Worm (Caenorhabditis elegans) whole organism, midembryonic: Measurements from ENCODE around the gene str-193.

Experiments used
- T22C8.4 ChIP-seq: fragments of 200-800 bp; sonication (Bioruptor generic); IDR thresholded peaks from 2 replicates; pipeline ENCODE4 v1.3.6; 2022; ENCODE audit warnings: missing genetic modification characterization, missing compliant biosample characterization
- cog-1 ChIP-seq: sonication (generic microtip); optimal IDR thresholded peaks from 2 replicates; lab custom pipeline; 2016; ENCODE audit warnings: missing genetic modification characterization, missing compliant biosample characterization
- flt-1 ChIP-seq: fragments of 200-800 bp; sonication (Bioruptor generic); IDR thresholded peaks from 2 replicates; pipeline ENCODE4 v1.3.6; 2022; ENCODE audit warnings: missing genetic modification characterization, missing compliant biosample characterization
- klf-2 ChIP-seq: fragments of 200-800 bp; sonication (Bioruptor generic); conservative IDR thresholded peaks from 2 replicates; pipeline ENCODE4 v1.3.6; 2022; ENCODE audit warnings: missing genetic modification reagents, missing genetic modification characterization, missing compliant biosample characterization
- med-1 ChIP-seq: sonication (generic microtip); optimal IDR thresholded peaks from 2 replicates; lab custom pipeline; 2017; ENCODE audit warnings: missing genetic modification characterization, mild to moderate bottlenecking, missing compliant biosample characterization, antibody characterized with exemption, missing genetic modification reagents; ENCODE audit not compliant: insufficient read depth
- ref-1 ChIP-seq: fragments of 200-800 bp; sonication (Bioruptor generic); conservative IDR thresholded peaks from 2 replicates; pipeline ENCODE4 v1.3.6; 2022; ENCODE audit warnings: missing genetic modification reagents, missing genetic modification characterization, missing compliant biosample characterization
- tab-1 ChIP-seq: fragments of 200-800 bp; sonication (Bioruptor generic); IDR thresholded peaks from 2 replicates; pipeline ENCODE4 v1.3.6; 2022; ENCODE audit warnings: missing genetic modification characterization, missing compliant biosample characterization
- ztf-23 ChIP-seq: fragments of 200-800 bp; sonication (Bioruptor generic); IDR thresholded peaks from 2 replicates; pipeline ENCODE4 v1.3.6; 2022; ENCODE audit warnings: missing genetic modification reagents, missing genetic modification characterization, missing compliant biosample characterization
- ztf-29 ChIP-seq: fragments of 200-800 bp; sonication (Bioruptor generic); IDR thresholded peaks from 2 replicates; pipeline ENCODE4 v1.3.6; 2022; ENCODE audit warnings: missing genetic modification reagents, missing genetic modification characterization, missing compliant biosample characterization

str-193 gene

DNA sequence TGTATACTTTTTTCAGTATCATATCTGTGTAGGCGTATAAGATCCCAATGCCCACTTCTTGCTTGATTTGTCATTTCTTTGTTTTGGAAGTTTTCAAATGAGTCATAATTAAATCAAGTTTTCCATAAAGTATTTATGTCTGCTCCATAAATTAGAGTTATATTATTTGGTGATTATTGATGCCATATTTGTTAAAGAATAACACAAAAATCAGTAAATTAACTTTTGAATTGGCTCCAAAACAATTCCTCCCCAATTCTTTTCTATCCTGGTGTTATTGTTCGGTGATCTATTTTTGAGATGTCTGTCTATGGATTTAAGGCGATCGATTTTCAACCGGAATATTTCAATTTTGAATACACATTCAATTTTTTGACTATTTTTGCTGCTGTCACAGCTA is 16.5 kb downstream of the str-193 start, which contains the start of gene sru-37:
sru-37 (plus strand) TSS at position 301 of the 400 bp plus-strand sequence.
- no peak for TF ChIP-seq cog-1 (tag; lab: Kevin White, UChicago)
- TF ChIP-seq T22C8.4 (GFP tag; lab: Robert Waterston, UW) = no peak
- TF ChIP-seq ref-1 = no peak
- no peak for TF ChIP-seq ztf-29 (GFP tag; lab: Robert Waterston, UW)
- no peak for TF ChIP-seq flt-1
- no peak for TF ChIP-seq tab-1 (GFP tag; lab: Robert Waterston, UW)
- no peak for TF ChIP-seq med-1 (GFP tag; lab: Kevin White, UChicago)
- TF ChIP-seq ztf-23 (GFP tag; lab: Robert Waterston, UW) = no peak
- TF ChIP-seq klf-2 = no peak

DNA sequence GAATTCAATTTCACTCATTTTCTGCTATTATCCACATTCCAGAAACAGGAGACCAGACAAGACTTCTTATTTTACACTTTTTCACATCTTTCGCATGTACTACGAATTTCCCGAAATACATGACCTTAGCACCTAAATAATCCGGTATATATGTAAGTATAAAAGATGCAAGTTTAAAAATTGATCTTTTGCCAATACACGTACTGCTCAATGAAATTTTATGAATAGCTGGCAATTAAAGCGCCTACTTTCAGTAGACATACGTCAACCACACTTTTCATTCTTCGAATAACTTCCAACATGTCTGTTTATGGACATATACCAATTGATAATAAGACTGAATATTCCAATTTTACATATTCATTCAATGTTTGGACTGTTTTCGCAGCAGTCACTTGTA is 18.4 kb downstream of the str-193 start, which contains the start of gene sru-39:
sru-39 (plus strand) TSS at position 301 of the 400 bp plus-strand sequence.
- no peak for TF ChIP-seq ref-1

DNA sequence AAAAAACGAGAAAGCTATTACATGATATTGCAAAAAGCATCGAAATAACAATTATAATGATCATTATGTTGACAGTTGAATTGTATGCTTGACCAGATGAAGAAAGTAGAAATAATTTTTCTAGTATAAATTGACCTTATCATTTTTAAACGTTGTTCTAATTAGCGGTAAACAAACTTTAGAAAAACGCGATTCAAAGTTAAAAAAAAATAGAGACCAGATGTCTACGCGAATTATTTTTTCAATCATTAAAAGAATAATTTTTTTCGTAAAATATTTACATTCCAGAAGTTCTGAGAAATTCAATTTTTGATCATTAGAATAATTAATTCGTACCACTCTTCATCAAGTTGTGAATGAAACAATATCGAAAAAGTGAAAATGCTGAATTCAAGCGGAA is 19.7 kb downstream of the str-193 start, which contains the start of gene F46B6.10:
F46B6.10 (minus strand) TSS at position 101 of the 400 bp plus-strand sequence.
- TF ChIP-seq ref-1 (no peak), ztf-23 (GFP tag; lab: Robert Waterston, UW) (no peak), flt-1 (no peak), tab-1 (GFP tag; lab: Robert Waterston, UW) (no peak), med-1 (GFP tag; lab: Kevin White, UChicago) (no peak), cog-1 (tag; lab: Kevin White, UChicago) (no peak), klf-2 (no peak), ztf-29 (GFP tag; lab: Robert Waterston, UW) (no peak), T22C8.4 (GFP tag; lab: Robert Waterston, UW) (no peak)

DNA sequence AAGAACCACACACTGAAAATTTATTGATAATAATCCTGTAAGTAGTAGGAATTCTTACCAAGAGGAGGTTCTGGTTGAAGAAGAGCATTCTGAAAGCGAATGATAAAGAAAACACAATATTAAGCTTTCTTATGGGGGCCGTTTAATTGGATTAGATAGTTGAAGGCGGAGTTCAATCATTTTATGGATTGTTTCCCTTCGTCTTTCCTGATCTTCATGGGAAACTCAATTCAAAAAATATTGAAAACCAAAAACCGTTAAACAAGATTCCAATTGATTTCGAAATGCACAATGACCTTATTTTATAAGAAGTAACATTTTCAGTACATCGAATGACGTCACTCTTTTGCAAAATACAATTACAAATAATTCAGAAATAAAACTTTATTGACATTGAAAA is 22.5 kb downstream of the str-193 start, which contains the start of gene F46B6.13:
F46B6.13 (minus strand) TSS at position 101 of the 400 bp plus-strand sequence.
- no peak for TF ChIP-seq ztf-23 (GFP tag; lab: Robert Waterston, UW)
- TF ChIP-seq flt-1 = no peak
- TF ChIP-seq med-1 (GFP tag; lab: Kevin White, UChicago) = no peak
- TF ChIP-seq ztf-29 (GFP tag; lab: Robert Waterston, UW) = no peak

DNA sequence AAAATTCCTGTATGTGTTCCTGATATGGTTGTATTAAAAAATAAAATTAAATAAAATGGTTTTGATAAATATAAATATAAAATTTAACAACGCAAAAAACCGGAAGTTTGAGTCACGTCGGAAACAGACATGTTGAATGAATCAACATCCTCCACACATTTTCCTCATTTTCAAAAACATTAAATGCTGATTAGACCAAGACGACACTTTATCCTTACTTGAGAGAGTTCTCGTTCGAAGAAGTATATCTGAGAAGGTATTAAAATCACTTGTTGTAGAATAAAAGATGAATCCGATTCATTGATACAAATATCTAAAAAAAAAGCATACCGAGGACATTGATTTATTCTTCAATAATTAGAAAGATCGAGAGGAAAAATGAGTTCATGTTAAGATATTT is 23.4 kb downstream of the str-193 start:
- TF ChIP-seq klf-2 (no peak), flt-1 (no peak), ztf-29 (GFP tag; lab: Robert Waterston, UW) (no peak), T22C8.4 (GFP tag; lab: Robert Waterston, UW) (no peak), ref-1 (no peak), med-1 (GFP tag; lab: Kevin White, UChicago) (no peak), tab-1 (GFP tag; lab: Robert Waterston, UW) (no peak), ztf-23 (GFP tag; lab: Robert Waterston, UW) (no peak), cog-1 (tag; lab: Kevin White, UChicago) (no peak)

DNA sequence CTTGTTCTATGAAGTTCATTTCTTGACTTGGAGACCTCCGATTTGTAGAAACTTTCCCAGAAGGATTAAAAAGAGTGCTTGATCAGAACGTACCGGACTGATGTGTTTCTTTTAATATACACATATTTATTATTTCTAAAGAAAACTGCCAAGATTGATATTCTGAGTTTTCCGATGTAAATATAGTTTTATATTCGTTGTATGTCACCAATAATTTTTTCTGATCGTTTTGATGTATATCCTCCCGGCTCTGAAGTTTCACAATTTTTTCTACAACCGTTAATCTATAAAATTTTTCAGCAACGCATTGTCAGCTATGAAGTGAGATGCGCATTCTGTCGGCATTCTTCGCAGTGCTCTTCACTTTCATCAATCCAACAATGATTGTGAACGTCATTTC is 25.1 kb downstream of the str-193 start, which contains the start of gene F46B6.9:
F46B6.9 (plus strand) TSS at position 301 of the 400 bp plus-strand sequence.
- no peak for TF ChIP-seq flt-1
- TF ChIP-seq ztf-23 (GFP tag; lab: Robert Waterston, UW) = no peak
- TF ChIP-seq tab-1 (GFP tag; lab: Robert Waterston, UW) = no peak
- no peak for TF ChIP-seq ref-1
- TF ChIP-seq T22C8.4 (GFP tag; lab: Robert Waterston, UW) = no peak
- no peak for TF ChIP-seq med-1 (GFP tag; lab: Kevin White, UChicago)
- TF ChIP-seq cog-1 (tag; lab: Kevin White, UChicago) = no peak
- TF ChIP-seq klf-2 = no peak
- no peak for TF ChIP-seq ztf-29 (GFP tag; lab: Robert Waterston, UW)

DNA sequence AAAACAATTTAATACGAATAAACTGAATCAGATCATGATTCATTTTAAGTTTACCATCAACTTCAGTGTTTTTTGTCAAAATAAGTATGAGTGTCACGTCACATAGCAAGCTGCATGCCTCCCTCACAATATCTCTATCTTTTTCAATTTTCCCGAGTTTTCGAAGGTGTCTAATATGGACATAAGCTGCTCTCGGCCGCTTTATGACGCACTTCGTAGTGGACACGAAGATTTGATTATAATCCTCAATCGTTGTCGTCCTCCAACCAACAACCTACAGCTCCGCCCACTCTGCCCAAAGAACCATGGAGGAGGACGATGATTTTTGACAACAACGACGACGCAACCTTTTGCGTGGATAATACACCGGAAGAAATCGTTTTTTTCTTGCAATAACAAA is 25.6 kb downstream of the str-193 start:
- TF ChIP-seq klf-2 (no peak), cog-1 (tag; lab: Kevin White, UChicago) (no peak), ztf-29 (GFP tag; lab: Robert Waterston, UW) (no peak)

DNA sequence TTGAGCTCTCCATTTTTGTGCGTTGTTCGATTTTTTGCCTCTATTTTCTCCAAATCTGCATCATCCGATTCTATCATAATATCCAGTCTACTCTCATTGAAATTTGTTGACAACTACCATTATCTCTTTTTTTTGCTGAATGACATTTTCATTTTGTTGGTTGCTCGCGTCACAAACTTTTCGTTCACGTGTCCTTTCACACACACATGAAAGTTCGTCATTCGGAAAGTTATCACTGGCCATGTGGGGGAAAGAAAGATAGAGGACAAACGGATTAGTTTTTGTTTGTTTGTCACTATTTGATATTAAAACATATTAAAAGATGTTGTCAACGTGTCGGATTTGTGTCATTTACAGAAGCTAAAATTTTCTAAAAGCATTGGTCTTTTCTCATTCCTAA is 26.6 kb downstream of the str-193 start:
- TF ChIP-seq med-1 (GFP tag; lab: Kevin White, UChicago) (no peak), klf-2 (no peak)

DNA sequence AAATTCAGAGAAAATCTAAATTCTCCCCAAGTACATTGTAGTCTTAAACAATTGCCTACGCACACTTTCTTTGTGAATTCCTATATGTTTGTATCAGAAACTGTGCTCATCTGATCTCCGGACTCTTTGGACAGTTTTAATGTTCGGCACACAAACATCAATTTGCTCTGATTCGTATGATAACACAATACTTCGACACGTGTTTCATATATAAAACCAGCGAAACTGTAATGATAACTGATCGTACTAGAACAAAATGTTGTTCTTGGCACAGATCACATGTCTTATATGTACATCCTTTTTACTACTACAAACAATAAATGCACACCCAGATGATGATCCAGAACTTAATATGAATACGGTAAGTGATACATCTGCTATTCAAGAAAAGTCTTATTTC is 30.3 kb downstream of the str-193 start, which contains the start of gene lipl-2:
lipl-2 (plus strand) TSS at position 236 of the 400 bp plus-strand sequence.
- TF ChIP-seq tab-1 (GFP tag; lab: Robert Waterston, UW) (no peak), klf-2 (no peak), ztf-29 (GFP tag; lab: Robert Waterston, UW) (no peak), cog-1 (tag; lab: Kevin White, UChicago) (no peak), flt-1 (no peak), T22C8.4 (GFP tag; lab: Robert Waterston, UW) (no peak), ztf-23 (GFP tag; lab: Robert Waterston, UW) (no peak), ref-1 (no peak), med-1 (GFP tag; lab: Kevin White, UChicago) (no peak)

DNA sequence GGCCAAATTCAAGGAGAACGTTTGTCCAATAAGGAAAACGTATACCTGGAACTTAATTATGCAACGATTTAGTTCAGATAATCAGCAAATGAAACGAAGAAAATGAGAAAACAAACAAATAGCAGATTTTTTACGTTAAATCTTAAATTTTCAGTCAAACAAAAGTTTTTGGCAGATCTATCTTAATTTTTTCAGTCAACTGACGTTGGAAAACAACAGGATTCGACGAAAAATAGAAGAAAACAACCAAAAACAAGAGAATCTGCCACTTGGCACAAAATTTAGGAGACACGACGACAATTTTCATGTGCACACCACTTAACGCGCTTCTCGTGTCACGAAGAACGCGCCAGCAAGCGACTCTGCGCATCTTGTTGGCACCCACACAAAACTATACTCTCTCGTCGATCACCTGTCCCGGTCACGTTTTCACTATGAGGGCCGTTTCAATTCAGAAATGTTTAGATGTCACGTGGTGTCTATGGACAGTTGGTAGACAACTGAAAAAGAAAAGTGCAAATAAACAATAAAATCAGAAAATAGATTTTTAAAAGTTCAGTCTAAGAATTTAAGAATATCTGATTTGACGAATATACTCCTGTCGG is 31.9 kb downstream of the str-193 start, which contains the start of gene ztf-7:
ztf-7 (minus strand) TSS at position 51 of the 605 bp plus-strand sequence.
- TF ChIP-seq ztf-23 (GFP tag; lab: Robert Waterston, UW) = no peak
- no peak for TF ChIP-seq ref-1
- TF ChIP-seq cog-1 (tag; lab: Kevin White, UChicago) = no peak
- TF ChIP-seq flt-1 = no peak
